Fruit fly (Drosophila melanogaster) whole organism, embryonic: ENCODE data around the gene UQCR-Q.

Experiments
- Antp ChIP-seq: fragments of 200-800 bp; sonication (Bioruptor generic); optimal IDR thresholded peaks from 3 replicates; lab custom pipeline; 2016; ENCODE audit warnings: missing biosample characterization, missing genetic modification characterization
- CG11456 ChIP-seq: fragments of 200-800 bp; sonication (Bioruptor generic); IDR thresholded peaks from 3 replicates; pipeline ENCODE4 v1.3.6; 2022; ENCODE audit warnings: missing biosample characterization, missing genetic modification characterization
- CG1602 ChIP-seq: fragments of 200-800 bp; sonication (Bioruptor generic); optimal IDR thresholded peaks from 3 replicates; lab custom pipeline; 2016; ENCODE audit warnings: missing biosample characterization, missing genetic modification characterization
- CG17568 ChIP-seq: fragments of 200-800 bp; sonication (Bioruptor generic); optimal IDR thresholded peaks from 2 replicates; lab custom pipeline; 2018; ENCODE audit warnings: missing biosample characterization, mild to moderate bottlenecking, missing genetic modification characterization, moderate library complexity
- CG17829 ChIP-seq: fragments of 200-800 bp; optimal IDR thresholded peaks from 2 replicates; lab custom pipeline; 2019; ENCODE audit warnings: missing biosample characterization, mild to moderate bottlenecking, missing genetic modification characterization, moderate library complexity
- CG18476 ChIP-seq: fragments of 200-800 bp; sonication (Bioruptor generic); optimal IDR thresholded peaks from 2 replicates; lab custom pipeline; 2016; ENCODE audit warnings: missing biosample characterization, mild to moderate bottlenecking, missing genetic modification characterization
- CG31365 ChIP-seq: fragments of 200-800 bp; sonication (Bioruptor generic); optimal IDR thresholded peaks from 2 replicates; lab custom pipeline; 2018; ENCODE audit warnings: missing biosample characterization, mild to moderate bottlenecking, missing genetic modification characterization
- CG3995 ChIP-seq: fragments of 200-800 bp; sonication (Bioruptor generic); optimal IDR thresholded peaks from 3 replicates; lab custom pipeline; 2016; ENCODE audit warnings: missing biosample characterization, missing genetic modification characterization
- CG6272 ChIP-seq: fragments of 200-800 bp; sonication (Bioruptor generic); IDR thresholded peaks from 2 replicates; pipeline ENCODE4 v1.3.6; 2022; ENCODE audit warnings: missing biosample characterization, missing genetic modification characterization
- CG6689 ChIP-seq: fragments of 200-800 bp; sonication (Bioruptor generic); IDR thresholded peaks from 2 replicates; pipeline ENCODE4 v1.3.6; 2022; ENCODE audit warnings: missing biosample characterization, missing genetic modification characterization
- CG8089 ChIP-seq: fragments of 200-800 bp; sonication (Bioruptor generic); optimal IDR thresholded peaks from 3 replicates; lab custom pipeline; 2016; ENCODE audit warnings: missing biosample characterization, missing genetic modification characterization
- CG8290 ChIP-seq, 3 experiments: fragments of 200-800 bp; sonication (Bioruptor generic); optimal IDR thresholded peaks; 2 replicates each; lab custom pipeline; 2016 to 2019; ENCODE audit warnings: missing biosample characterization in 3 of 3, missing genetic modification characterization in 3 of 3, mild to moderate bottlenecking in 2 of 3, moderate library complexity in 1 of 3
- CG8765 ChIP-seq: fragments of 200-800 bp; sonication (Bioruptor generic); IDR thresholded peaks from 2 replicates; pipeline ENCODE4 v1.3.6; 2022; ENCODE audit warnings: missing biosample characterization, missing genetic modification characterization
- CTCF ChIP-seq: fragments of 200-800 bp; sonication (Bioruptor generic); optimal IDR thresholded peaks from 2 replicates; lab custom pipeline; 2017; ENCODE audit warnings: missing biosample characterization, mild to moderate bottlenecking, missing genetic modification characterization, moderate library complexity
- Chrac-16 ChIP-seq: fragments of 200-800 bp; sonication (Bioruptor generic); optimal IDR thresholded peaks from 3 replicates; lab custom pipeline; 2016; ENCODE audit warnings: missing biosample characterization, missing genetic modification characterization
- D ChIP-seq, 2 experiments: fragments of 200-800 bp in 1 of 2; fragments of >200 bp in 1 of 2; sonication (Bioruptor generic) in 1 of 2; optimal IDR thresholded peaks; 2 replicates in 1 of 2; 3 replicates in 1 of 2; lab custom pipeline; 2017; ENCODE audit warnings: mild to moderate bottlenecking in 1 of 2, missing biosample characterization in 1 of 2, missing genetic modification characterization in 1 of 2, missing genetic modification reagents in 1 of 2
- Doc2 ChIP-seq: fragments of 200-800 bp; sonication (Bioruptor generic); IDR thresholded peaks from 2 replicates; pipeline ENCODE4 v1.3.6; 2022; ENCODE audit warnings: missing biosample characterization, missing genetic modification characterization
- Doc3 ChIP-seq: fragments of 200-800 bp; sonication (Bioruptor generic); IDR thresholded peaks from 3 replicates; pipeline ENCODE4 v1.3.6; 2022; ENCODE audit warnings: missing biosample characterization, missing genetic modification characterization; ENCODE audit not compliant: partially characterized antibody
- Dp ChIP-seq: fragments of 200-800 bp; sonication (Bioruptor generic); optimal IDR thresholded peaks from 2 replicates; lab custom pipeline; 2018; ENCODE audit warnings: missing biosample characterization, mild to moderate bottlenecking, missing genetic modification characterization, moderate library complexity
- Fer3 ChIP-seq: fragments of 200-800 bp; sonication (Bioruptor generic); optimal IDR thresholded peaks from 2 replicates; lab custom pipeline; 2018; ENCODE audit warnings: missing biosample characterization, mild to moderate bottlenecking, missing genetic modification characterization, moderate library complexity
- HHEX ChIP-seq: fragments of 200-800 bp; sonication (Bioruptor generic); optimal IDR thresholded peaks from 3 replicates; lab custom pipeline; 2017; ENCODE audit warnings: missing biosample characterization, mild to moderate bottlenecking, missing genetic modification characterization, missing genetic modification reagents
- HLH54F ChIP-seq: fragments of 200-800 bp; sonication (Bioruptor generic); optimal IDR thresholded peaks from 3 replicates; lab custom pipeline; 2016; ENCODE audit warnings: missing biosample characterization, missing genetic modification characterization
- Hmx ChIP-seq: fragments of 200-800 bp; sonication (Bioruptor generic); optimal IDR thresholded peaks from 2 replicates; lab custom pipeline; 2016; ENCODE audit warnings: missing biosample characterization, missing genetic modification characterization
- Hr39 ChIP-seq: fragments of >200 bp; optimal IDR thresholded peaks from 2 replicates; lab custom pipeline; 2017
- Jarid2 ChIP-seq: fragments of 200-800 bp; sonication (Bioruptor generic); optimal IDR thresholded peaks from 3 replicates; lab custom pipeline; 2017; ENCODE audit warnings: mild to moderate bottlenecking, missing biosample characterization, missing genetic modification reagents, missing genetic modification characterization
- Myb ChIP-seq: fragments of 200-800 bp; sonication (Bioruptor generic); optimal IDR thresholded peaks from 2 replicates; lab custom pipeline; 2016; ENCODE audit warnings: missing biosample characterization, missing genetic modification characterization
- Nf-YB ChIP-seq: fragments of 200-800 bp; sonication (Bioruptor generic); optimal IDR thresholded peaks from 3 replicates; lab custom pipeline; 2019; ENCODE audit warnings: missing biosample characterization, mild to moderate bottlenecking, missing genetic modification characterization, moderate library complexity
- Ssrp ChIP-seq: fragments of 200-800 bp; sonication (Bioruptor generic); optimal IDR thresholded peaks from 2 replicates; lab custom pipeline; 2018; ENCODE audit warnings: missing biosample characterization, mild to moderate bottlenecking, missing genetic modification characterization, moderate library complexity
- ab ChIP-seq: fragments of 200-800 bp; sonication (Bioruptor generic); optimal IDR thresholded peaks from 2 replicates; lab custom pipeline; 2016; ENCODE audit warnings: missing biosample characterization, missing genetic modification characterization
- ac ChIP-seq: fragments of 200-800 bp; sonication (Bioruptor generic); optimal IDR thresholded peaks from 3 replicates; lab custom pipeline; 2017; ENCODE audit warnings: missing biosample characterization, mild to moderate bottlenecking, missing genetic modification characterization
- al ChIP-seq: fragments of 200-800 bp; sonication (Bioruptor generic); IDR thresholded peaks from 2 replicates; pipeline ENCODE4 v1.3.6; 2022; ENCODE audit warnings: missing biosample characterization, missing genetic modification characterization
- chm ChIP-seq: fragments of 200-800 bp; sonication (Bioruptor generic); IDR thresholded peaks from 2 replicates; pipeline ENCODE4 v1.3.6; 2022; ENCODE audit warnings: missing biosample characterization, missing genetic modification characterization
- dmrt11E ChIP-seq: fragments of 200-800 bp; sonication (Bioruptor generic); optimal IDR thresholded peaks from 3 replicates; lab custom pipeline; 2018; ENCODE audit warnings: missing biosample characterization, mild to moderate bottlenecking, missing genetic modification characterization, moderate library complexity
- eyg ChIP-seq: fragments of 200-800 bp; sonication (Bioruptor generic); optimal IDR thresholded peaks from 3 replicates; lab custom pipeline; 2016; ENCODE audit warnings: missing biosample characterization, missing genetic modification characterization
- fd3F ChIP-seq: fragments of 200-800 bp; sonication (Bioruptor generic); optimal IDR thresholded peaks from 2 replicates; lab custom pipeline; 2018; ENCODE audit warnings: missing biosample characterization, mild to moderate bottlenecking, missing genetic modification characterization, moderate library complexity
- gro ChIP-seq: fragments of 200-800 bp; sonication (Bioruptor generic); optimal IDR thresholded peaks from 2 replicates; lab custom pipeline; 2016; ENCODE audit warnings: missing biosample characterization, missing genetic modification characterization
- hbn ChIP-seq: fragments of 200-800 bp; sonication (Bioruptor generic); IDR thresholded peaks from 2 replicates; pipeline ENCODE4 v1.3.6; 2022; ENCODE audit warnings: missing biosample characterization, missing genetic modification characterization; ENCODE audit not compliant: partially characterized antibody
- luna ChIP-seq: fragments of 200-800 bp; sonication (Bioruptor generic); optimal IDR thresholded peaks from 2 replicates; lab custom pipeline; 2016; ENCODE audit warnings: missing biosample characterization, missing genetic modification characterization
- pb ChIP-seq: fragments of 200-800 bp; sonication (Bioruptor generic); optimal IDR thresholded peaks from 3 replicates; lab custom pipeline; 2016; ENCODE audit warnings: missing biosample characterization, missing genetic modification characterization
- pros ChIP-seq: fragments of 200-800 bp; sonication (Bioruptor generic); optimal IDR thresholded peaks from 3 replicates; lab custom pipeline; 2019; ENCODE audit warnings: missing biosample characterization, mild to moderate bottlenecking, missing genetic modification characterization, moderate library complexity
- run ChIP-seq: fragments of 200-800 bp; sonication (Bioruptor generic); optimal IDR thresholded peaks from 3 replicates; lab custom pipeline; 2018; ENCODE audit warnings: missing biosample characterization, mild to moderate bottlenecking, missing genetic modification characterization
- sd ChIP-seq: fragments of 200-800 bp; sonication (Bioruptor generic); optimal IDR thresholded peaks from 3 replicates; lab custom pipeline; 2018; ENCODE audit warnings: missing biosample characterization, mild to moderate bottlenecking, missing genetic modification characterization, moderate library complexity
- sens-2 ChIP-seq: fragments of 200-800 bp; sonication (Bioruptor generic); IDR thresholded peaks from 2 replicates; pipeline ENCODE4 v1.3.6; 2022; ENCODE audit warnings: missing biosample characterization, missing genetic modification characterization
- slou ChIP-seq: fragments of 200-800 bp; sonication (Bioruptor generic); optimal IDR thresholded peaks from 3 replicates; lab custom pipeline; 2016; ENCODE audit warnings: missing biosample characterization, missing genetic modification characterization
- slp2 ChIP-seq: fragments of 200-800 bp; sonication (Bioruptor generic); optimal IDR thresholded peaks from 2 replicates; lab custom pipeline; 2016; ENCODE audit warnings: missing biosample characterization, missing genetic modification characterization
- stc ChIP-seq: fragments of 200-800 bp; sonication (Bioruptor generic); IDR thresholded peaks from 2 replicates; pipeline ENCODE4 v1.3.6; 2022; ENCODE audit warnings: missing biosample characterization, missing genetic modification characterization
- tx ChIP-seq: fragments of 200-800 bp; sonication (Bioruptor generic); optimal IDR thresholded peaks from 2 replicates; lab custom pipeline; 2016; ENCODE audit warnings: missing biosample characterization, missing genetic modification characterization
- wek ChIP-seq: fragments of 200-800 bp; sonication (Bioruptor generic); optimal IDR thresholded peaks from 3 replicates; lab custom pipeline; 2018; ENCODE audit warnings: missing biosample characterization, mild to moderate bottlenecking, missing genetic modification characterization, moderate library complexity
- wor ChIP-seq: fragments of 200-800 bp; sonication (Bioruptor generic); IDR thresholded peaks from 2 replicates; pipeline ENCODE4 v1.3.6; 2022; ENCODE audit warnings: missing biosample characterization, missing genetic modification characterization
- zf30C ChIP-seq: fragments of 200-800 bp; sonication (Bioruptor generic); optimal IDR thresholded peaks from 3 replicates; lab custom pipeline; 2018; ENCODE audit warnings: missing biosample characterization, mild to moderate bottlenecking, missing genetic modification characterization
- zfh1 ChIP-seq: fragments of 200-800 bp; sonication (Bioruptor generic); IDR thresholded peaks from 3 replicates; pipeline ENCODE4 v1.3.6; 2022; ENCODE audit warnings: missing biosample characterization, missing genetic modification characterization

Gene UQCR-Q

dm6 chr3L:17433555-17433954 lies 41.0 kb upstream of the UQCR-Q start, which contains the start of the genes Coq4 and CG32176 (continued):
- peak; percentile 98 for TF ChIP-seq slp2 (GFP tag; lab: Kevin White, UChicago)
- TF ChIP-seq CG18476 (GFP tag; lab: Kevin White, UChicago): peak; percentile 97
- peak; percentile 99 for TF ChIP-seq HLH54F (GFP tag; lab: Kevin White, UChicago)
- peak; percentile 98 for TF ChIP-seq slou (GFP tag; lab: Kevin White, UChicago)
- peak; percentile 97 for TF ChIP-seq CG8765 (GFP tag; lab: Robert Waterston, UW)
- TF ChIP-seq CG8290 (GFP tag; optimal IDR thresholded peaks at IDR 0.05; lab: Kevin White, UChicago): peak; percentile 97
- TF ChIP-seq CG8290 (tag; optimal IDR thresholded peaks at IDR 0.05; lab: Kevin White, UChicago): peak; percentile 85 to 99
- TF ChIP-seq tx (GFP tag; lab: Kevin White, UChicago): peak; percentile 98
- peak; percentile 97 for TF ChIP-seq CG6272
- TF ChIP-seq Dp (GFP tag; lab: Kevin White, UChicago): peak; percentile 34
- peak; percentile 98 for TF ChIP-seq CG11456 (GFP tag; lab: Robert Waterston, UW)
- TF ChIP-seq Hr39: no peak
- peak; percentile 97 for TF ChIP-seq eyg (GFP tag; lab: Kevin White, UChicago)
- peak; percentile 96 for TF ChIP-seq CG6689 (GFP tag; lab: Robert Waterston, UW)
- peak; percentile 96 for TF ChIP-seq HHEX (GFP tag; lab: Kevin White, UChicago)
- peak; percentile 96 for TF ChIP-seq ab (GFP tag; lab: Kevin White, UChicago)
- peak; percentile 92 for TF ChIP-seq run
- TF ChIP-seq CG1602 (GFP tag; lab: Kevin White, UChicago): peak; percentile 98
- peak; percentile 99 for TF ChIP-seq Fer3 (tag; lab: Kevin White, UChicago)
- peak; percentile 97 for TF ChIP-seq CG8089 (GFP tag; lab: Kevin White, UChicago)
- TF ChIP-seq zf30C (GFP tag; lab: Kevin White, UChicago): peak; percentile 16
- TF ChIP-seq chm (GFP tag; lab: Robert Waterston, UW): peak; percentile 98
- TF ChIP-seq pb (GFP tag; lab: Kevin White, UChicago): peak; percentile 95
- peak; percentile 95 for TF ChIP-seq Doc2 (GFP tag; lab: Robert Waterston, UW)
- TF ChIP-seq Jarid2 (GFP tag; lab: Kevin White, UChicago): peak; percentile 84
- peak; percentile 96 for TF ChIP-seq luna
- TF ChIP-seq fd3F (GFP tag; lab: Kevin White, UChicago): peak; percentile 97
- peak; percentile 96 for TF ChIP-seq sens-2
- TF ChIP-seq al (GFP tag; lab: Robert Waterston, UW): peak; percentile 97
- TF ChIP-seq stc (GFP tag; lab: Robert Waterston, UW): peak; percentile 97
- TF ChIP-seq Antp: peak; percentile 98
- TF ChIP-seq wek (GFP tag; lab: Kevin White, UChicago): peak; percentile 89
- peak; percentile 98 for TF ChIP-seq Ssrp
- peak; percentile 61 for TF ChIP-seq CTCF
- TF ChIP-seq CG17568 (GFP tag; lab: Kevin White, UChicago): peak; percentile 95
- 0 out of 2 replicates have a peak, but pooled peaks have one; percentile 39 for TF ChIP-seq hbn (GFP tag; lab: Robert Waterston, UW)
- TF ChIP-seq CG31365: peak; percentile 85
- peak; percentile 99 for TF ChIP-seq zfh1
- no peak for TF ChIP-seq D (optimal IDR thresholded peaks at IDR 0.05; lab: Kevin White, UChicago)
- peak; percentile 96 for TF ChIP-seq D (GFP tag; optimal IDR thresholded peaks at IDR 0.05; lab: Kevin White, UChicago)
- peak; percentile 84 for TF ChIP-seq Nf-YB (GFP tag; lab: Kevin White, UChicago)
- TF ChIP-seq ac (GFP tag; lab: Kevin White, UChicago): peak; percentile 88
- peak; percentile 88 for TF ChIP-seq Myb (GFP tag; lab: Kevin White, UChicago)
- no peak for TF ChIP-seq Doc3
- TF ChIP-seq Hmx (GFP tag; lab: Kevin White, UChicago): peak; percentile 95
- TF ChIP-seq CG17829 (tag; lab: Kevin White, UChicago): peak; percentile 98
- TF ChIP-seq CG3995 (GFP tag; lab: Kevin White, UChicago): peak; percentile 68
- peak; percentile 88 for TF ChIP-seq sd (tag; lab: Kevin White, UChicago)
- peak; percentile 98 for TF ChIP-seq gro (GFP tag; lab: Kevin White, UChicago)
- peak; percentile 49 for TF ChIP-seq pros (GFP tag; lab: Kevin White, UChicago)
- TF ChIP-seq Chrac-16 (GFP tag; lab: Kevin White, UChicago): peak; percentile 99
- TF ChIP-seq wor (GFP tag; lab: Robert Waterston, UW): peak; percentile 93
- peak; percentile 97 for TF ChIP-seq dmrt11E (tag; lab: Kevin White, UChicago)
